Fruit fly (Drosophila melanogaster): Measurements from ENCODE around the gene CG4911.

DNA sequence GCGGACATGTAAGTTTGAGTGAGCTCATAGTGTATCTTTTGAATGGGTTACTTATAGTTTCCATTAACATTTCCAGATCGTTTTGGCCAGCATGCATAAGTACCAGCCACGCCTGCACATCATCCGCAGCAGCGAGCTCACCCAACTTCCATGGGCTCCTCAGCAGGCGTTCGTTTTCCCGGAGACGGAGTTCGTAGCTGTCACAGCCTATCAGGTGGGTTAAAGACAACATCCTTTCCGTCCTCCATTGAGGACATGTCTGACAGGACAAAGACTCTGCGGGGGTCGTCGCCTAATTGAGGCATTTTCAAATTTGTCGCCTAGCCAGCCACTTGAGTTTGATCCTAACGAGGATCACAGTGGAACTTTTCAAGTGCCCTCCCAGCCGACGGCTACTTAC is 28.9 kb downstream of the CG4911 start:
- TF ChIP-seq Myc (optimal IDR thresholded peaks at IDR 0.05), result no peak
- TF ChIP-seq sv (GFP tag; optimal IDR thresholded peaks at IDR 0.05), result no peak

Measured in whole organism, wandering third instar larva.